Worm (Caenorhabditis elegans) whole organism, L4/young adult: ENCODE measurements around the gene DH11.2.

Experiments used
- dao-5 ChIP-seq: sonication (generic microtip); optimal IDR thresholded peaks from 2 replicates; lab custom pipeline; 2016; ENCODE audit warnings: missing genotype, missing genetic modification characterization, moderate library complexity, missing compliant biosample characterization
- him-1 ChIP-seq: sonication (generic microtip); optimal IDR thresholded peaks from 2 replicates; lab custom pipeline; 2016; ENCODE audit warnings: missing genotype, missing genetic modification reagents, missing genetic modification characterization, missing compliant biosample characterization

DNA sequence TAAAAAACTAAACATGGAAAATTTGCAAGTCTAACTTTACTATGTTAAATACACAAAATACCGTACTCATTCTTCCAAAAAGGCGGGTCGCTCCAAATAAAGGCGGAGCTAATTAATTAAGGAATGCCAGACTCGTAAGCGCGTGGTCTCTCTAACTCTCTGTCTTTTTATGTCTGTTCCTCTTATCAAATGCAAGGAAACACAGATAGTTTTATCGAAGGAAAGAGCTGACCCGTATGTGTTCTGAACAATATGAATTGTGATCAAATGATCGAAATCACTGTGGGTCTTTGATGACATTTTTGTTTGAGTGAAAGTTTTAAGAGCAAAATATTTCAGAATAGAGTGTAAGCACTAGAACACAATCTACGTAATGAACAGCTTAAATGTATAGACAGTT, 11.2 kb upstream of the DH11.2 start:
- TF ChIP-seq dao-5 (tag; lab: Kevin White, UChicago) (no peak), him-1 (tag; lab: Kevin White, UChicago) (no peak)
